Worm (Caenorhabditis elegans) whole organism, L1 larva: ENCODE results near the gene elf-1.

Source experiments
- C04F5.9 ChIP-seq: sonication (generic microtip); optimal IDR thresholded peaks from 2 replicates; lab custom pipeline; 2016; ENCODE audit warnings: missing genetic modification characterization, missing compliant biosample characterization
- C34B4.2 ChIP-seq: sonication (generic microtip); optimal IDR thresholded peaks from 2 replicates; lab custom pipeline; 2017; ENCODE audit warnings: mild to moderate bottlenecking, missing genetic modification characterization, missing compliant biosample characterization
- F16B12.6 ChIP-seq: fragments of 150-350 bp; optimal IDR thresholded peaks from 2 replicates; lab custom pipeline; 2014; ENCODE audit warnings: missing biosample characterization, missing genetic modification characterization
- aha-1 ChIP-seq: fragments of 150-350 bp; optimal IDR thresholded peaks from 2 replicates; lab custom pipeline; 2014; ENCODE audit warnings: missing biosample characterization, missing genetic modification characterization
- alr-1 ChIP-seq: fragments of 200-800 bp; sonication (Bioruptor generic); optimal IDR thresholded peaks from 2 replicates; lab custom pipeline; 2018; ENCODE audit warnings: borderline replicate concordance, mild to moderate bottlenecking, missing genetic modification characterization, missing compliant biosample characterization
- aly-2 ChIP-seq: fragments of 150-350 bp; optimal IDR thresholded peaks from 2 replicates; lab custom pipeline; 2014; ENCODE audit warnings: missing biosample characterization, missing genetic modification characterization
- ama-1 ChIP-seq: fragments of 150-350 bp; optimal IDR thresholded peaks from 2 replicates; lab custom pipeline; 2014
- blmp-1 ChIP-seq: fragments of 150-350 bp; optimal IDR thresholded peaks from 2 replicates; lab custom pipeline; 2014; ENCODE audit warnings: missing biosample characterization, missing genetic modification characterization
- ceh-63 ChIP-seq: fragments of 200-800 bp; sonication (Bioruptor generic); optimal IDR thresholded peaks from 2 replicates; lab custom pipeline; 2018; ENCODE audit warnings: mild to moderate bottlenecking, missing genetic modification characterization, missing compliant biosample characterization
- ceh-8 ChIP-seq: fragments of 200-800 bp; sonication (Bioruptor generic); optimal IDR thresholded peaks from 2 replicates; lab custom pipeline; 2018; ENCODE audit warnings: mild to moderate bottlenecking, missing genetic modification characterization, moderate library complexity, missing compliant biosample characterization
- dsc-1 ChIP-seq: sonication (generic microtip); optimal IDR thresholded peaks from 2 replicates; lab custom pipeline; 2016; ENCODE audit warnings: mild to moderate bottlenecking, missing genetic modification characterization, missing compliant biosample characterization
- efl-1 ChIP-seq, 4 experiments: fragments of 150-350 bp; optimal IDR thresholded peaks in 3 of 4; peaks in 1 of 4; 1 replicate in 1 of 4; 2 replicates in 3 of 4; lab custom pipeline; 2014; ENCODE audit warnings: missing biosample characterization in 2 of 4, missing genetic modification characterization in 2 of 4, missing genetic modification reagents in 2 of 4
- egl-27 ChIP-seq, 2 experiments: fragments of 150-350 bp in 1 of 2; sonication (generic microtip); optimal IDR thresholded peaks; 3 replicates each; lab custom pipeline; 2017 to 2018; ENCODE audit warnings: missing biosample characterization in 2 of 2, missing genetic modification characterization in 2 of 2, missing genetic modification reagents in 2 of 2
- elt-2 ChIP-seq: sonication (generic microtip); optimal IDR thresholded peaks from 2 replicates; lab custom pipeline; 2016; ENCODE audit warnings: missing genetic modification characterization, mild to moderate bottlenecking, inconsistent platforms, missing compliant biosample characterization, missing genetic modification reagents
- fkh-10 ChIP-seq: sonication (generic microtip); optimal IDR thresholded peaks from 2 replicates; lab custom pipeline; 2017; ENCODE audit warnings: missing biosample characterization, missing genetic modification reagents, missing genetic modification characterization
- fkh-8 ChIP-seq: sonication (generic microtip); optimal IDR thresholded peaks from 2 replicates; lab custom pipeline; 2016; ENCODE audit warnings: mild to moderate bottlenecking, missing genetic modification characterization, missing compliant biosample characterization
- fos-1 ChIP-seq: fragments of 150-350 bp; optimal IDR thresholded peaks from 2 replicates; lab custom pipeline; 2014; ENCODE audit warnings: missing biosample characterization, missing genetic modification characterization
- hlh-4 ChIP-seq: sonication (generic microtip); optimal IDR thresholded peaks from 2 replicates; lab custom pipeline; 2016; ENCODE audit warnings: mild to moderate bottlenecking, missing genetic modification characterization, missing compliant biosample characterization
- irx-1 ChIP-seq: sonication (generic microtip); optimal IDR thresholded peaks from 2 replicates; lab custom pipeline; 2016; ENCODE audit warnings: missing genetic modification characterization, missing compliant biosample characterization
- jun-1 ChIP-seq: fragments of 150-350 bp; optimal IDR thresholded peaks from 2 replicates; lab custom pipeline; 2014; ENCODE audit warnings: missing biosample characterization, missing genetic modification reagents, missing genetic modification characterization
- lin-13 ChIP-seq: fragments of 150-350 bp; optimal IDR thresholded peaks from 2 replicates; lab custom pipeline; 2014; ENCODE audit warnings: missing biosample characterization, missing genetic modification reagents, missing genetic modification characterization
- lin-14 ChIP-seq: fragments of 200-800 bp; sonication (Bioruptor generic); optimal IDR thresholded peaks from 2 replicates; lab custom pipeline; 2018; ENCODE audit warnings: mild to moderate bottlenecking, missing genetic modification characterization, moderate library complexity, missing compliant biosample characterization
- lin-35 ChIP-seq, 2 experiments: fragments of 150-350 bp; optimal IDR thresholded peaks; 2 replicates each; lab custom pipeline; 2014; ENCODE audit warnings: missing biosample characterization in 2 of 2, missing genetic modification characterization in 2 of 2, missing genetic modification reagents in 2 of 2
- lin-39 ChIP-seq: fragments of 150-350 bp; optimal IDR thresholded peaks from 2 replicates; lab custom pipeline; 2014; ENCODE audit warnings: missing biosample characterization, missing genetic modification reagents, missing genetic modification characterization
- lsy-2 ChIP-seq, 2 experiments: fragments of 150-350 bp; optimal IDR thresholded peaks; 2 replicates each; lab custom pipeline; 2014; ENCODE audit warnings: missing biosample characterization in 2 of 2, missing genetic modification characterization in 2 of 2
- mab-9 ChIP-seq: fragments of 200-800 bp; sonication (Bioruptor generic); IDR thresholded peaks from 2 replicates; pipeline ENCODE4 v1.3.6; 2022; ENCODE audit warnings: missing genetic modification reagents, missing genetic modification characterization, missing compliant biosample characterization
- mdl-1 ChIP-seq, 2 experiments: fragments of 150-350 bp; optimal IDR thresholded peaks; 2 replicates each; lab custom pipeline; 2014 to 2017; ENCODE audit warnings: missing biosample characterization in 2 of 2, missing genetic modification characterization in 2 of 2, inconsistent platforms in 1 of 2
- mef-2 ChIP-seq: fragments of 150-350 bp; optimal IDR thresholded peaks from 2 replicates; lab custom pipeline; 2014; ENCODE audit warnings: missing biosample characterization, missing genetic modification characterization
- nhr-11 ChIP-seq: fragments of 150-350 bp; optimal IDR thresholded peaks from 2 replicates; lab custom pipeline; 2014; ENCODE audit warnings: missing biosample characterization, missing genetic modification characterization
- nhr-71 ChIP-seq: sonication (generic microtip); optimal IDR thresholded peaks from 2 replicates; lab custom pipeline; 2016; ENCODE audit warnings: mild to moderate bottlenecking, missing genetic modification characterization, moderate library complexity, missing compliant biosample characterization
- nhr-77 ChIP-seq: fragments of 150-350 bp; optimal IDR thresholded peaks from 2 replicates; lab custom pipeline; 2014; ENCODE audit warnings: missing biosample characterization, missing genetic modification characterization
- pag-3 ChIP-seq: sonication (generic microtip); optimal IDR thresholded peaks from 2 replicates; lab custom pipeline; 2017; ENCODE audit warnings: missing genetic modification characterization, mild to moderate bottlenecking, missing compliant biosample characterization, antibody characterized with exemption, borderline replicate concordance; ENCODE audit not compliant: insufficient read depth
- rnt-1 ChIP-seq: sonication (generic microtip); optimal IDR thresholded peaks from 2 replicates; lab custom pipeline; 2016; ENCODE audit warnings: mild to moderate bottlenecking, missing genetic modification characterization, moderate library complexity, missing compliant biosample characterization
- snu-23 ChIP-seq: sonication (generic microtip); optimal IDR thresholded peaks from 2 replicates; lab custom pipeline; 2016; ENCODE audit warnings: missing genetic modification characterization, missing compliant biosample characterization
- sox-4 ChIP-seq: sonication (generic microtip); optimal IDR thresholded peaks from 2 replicates; lab custom pipeline; 2016; ENCODE audit warnings: missing genetic modification characterization, missing compliant biosample characterization
- sptf-1 ChIP-seq: fragments of 150-350 bp; optimal IDR thresholded peaks from 2 replicates; lab custom pipeline; 2014; ENCODE audit warnings: missing biosample characterization, missing genetic modification characterization
- sup-37 ChIP-seq: fragments of 200-800 bp; sonication (Bioruptor generic); optimal IDR thresholded peaks from 2 replicates; lab custom pipeline; 2018; ENCODE audit warnings: mild to moderate bottlenecking, missing genetic modification characterization, missing compliant biosample characterization
- swsn-7 ChIP-seq: sonication (generic microtip); optimal IDR thresholded peaks from 2 replicates; lab custom pipeline; 2016; ENCODE audit warnings: missing genetic modification characterization, missing compliant biosample characterization
- unc-130 ChIP-seq: fragments of 150-350 bp; optimal IDR thresholded peaks from 2 replicates; lab custom pipeline; 2017; ENCODE audit warnings: missing biosample characterization, missing genetic modification characterization, inconsistent platforms
- unc-98 ChIP-seq: fragments of 200-800 bp; sonication (Bioruptor generic); IDR thresholded peaks from 2 replicates; pipeline ENCODE4 v1.3.6; 2022; ENCODE audit warnings: missing genetic modification characterization, missing compliant biosample characterization
- vab-15 ChIP-seq: sonication (generic microtip); optimal IDR thresholded peaks from 2 replicates; lab custom pipeline; 2017; ENCODE audit warnings: missing genotype, mild to moderate bottlenecking, missing genetic modification characterization, missing compliant biosample characterization
- xbp-1 ChIP-seq: sonication (generic microtip); optimal IDR thresholded peaks from 2 replicates; lab custom pipeline; 2016; ENCODE audit warnings: missing genetic modification characterization, missing compliant biosample characterization
- zag-1 ChIP-seq: fragments of 150-350 bp; optimal IDR thresholded peaks from 2 replicates; lab custom pipeline; 2014; ENCODE audit warnings: missing biosample characterization, missing genetic modification characterization
- ztf-11 ChIP-seq, 2 experiments: sonication (generic microtip); optimal IDR thresholded peaks; 2 replicates each; lab custom pipeline; 2016 to 2017; ENCODE audit warnings: missing genetic modification characterization in 2 of 2, missing biosample characterization in 1 of 2, missing compliant biosample characterization in 1 of 2

elf-1 gene

DNA sequence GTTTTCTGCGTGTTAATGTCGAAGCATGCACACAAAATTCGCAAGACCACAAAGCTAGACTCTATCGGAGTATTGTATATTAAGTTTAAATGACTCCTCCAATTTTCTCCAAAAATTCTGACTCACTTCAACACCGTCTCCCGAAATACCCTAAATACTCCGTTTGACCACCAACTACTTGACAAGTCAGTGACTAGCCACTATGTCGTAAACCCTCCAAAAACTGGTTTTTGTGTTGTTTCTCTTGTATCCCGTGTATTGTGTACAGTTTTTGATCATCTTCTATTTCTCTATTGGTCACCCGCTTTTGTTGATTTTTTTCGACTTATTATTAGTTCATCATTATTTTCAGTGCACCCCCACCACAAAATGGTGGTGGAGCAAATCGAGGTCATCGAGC lies 30.6 kb upstream of the elf-1 start, which contains the start of gene C09F5.1 (continued):
- TF ChIP-seq aly-2 (no peak), lsy-2 (tag; optimal IDR thresholded peaks at IDR 0.05; lab: Kevin White, UChicago) (peak in 1 of 2 experiments; percentile 16), lin-13 (GFP tag; lab: Kevin White, UChicago) (no peak), snu-23 (peak; percentile 52), ama-1 (lab: Kevin White, UChicago) (no peak), lin-14 (GFP tag; lab: Kevin White, UChicago) (peak; percentile 62), xbp-1 (tag; lab: Kevin White, UChicago) (no peak), efl-1 (optimal IDR thresholded peaks at IDR 0.05; lab: Kevin White, UChicago) (no peak), efl-1 (GFP tag; optimal IDR thresholded peaks at IDR 0.05 in 1 of 2; lab: Kevin White, UChicago) (peak in 1 of 2 experiments; percentile 45), sup-37 (GFP tag; lab: Kevin White, UChicago) (no peak), vab-15 (tag; lab: Kevin White, UChicago) (no peak), elt-2 (tag; lab: Kevin White, UChicago) (no peak), zag-1 (tag; lab: Kevin White, UChicago) (no peak), aha-1 (no peak)

ce11 chrIII:665173-665757 lies 23.7 kb upstream of the elf-1 start, which contains the start of gene C09F5.3:
C09F5.3 (minus strand) TSS chrIII:665266.
- TF ChIP-seq nhr-11 (tag; lab: Kevin White, UChicago) (no peak), lin-39 (no peak), aha-1 (no peak), vab-15 (tag; lab: Kevin White, UChicago) (no peak), efl-1 (optimal IDR thresholded peaks at IDR 0.05; lab: Kevin White, UChicago) (no peak), efl-1 (GFP tag; optimal IDR thresholded peaks at IDR 0.05 in 1 of 2; lab: Kevin White, UChicago) (no peak), alr-1 (tag; lab: Kevin White, UChicago) (no peak), sptf-1 (no peak), pag-3 (tag; lab: Kevin White, UChicago) (no peak), mdl-1 (tag; optimal IDR thresholded peaks at IDR 0.05; lab: Kevin White, UChicago) (no peak), unc-130 (no peak), F16B12.6 (tag; lab: Kevin White, UChicago) (no peak), fos-1 (no peak), jun-1 (no peak), C04F5.9 (tag; lab: Kevin White, UChicago) (no peak)
- TF ChIP-seq, all 84 proteins: peak for 0

- no peak for TF ChIP-seq egl-27 (tag; optimal IDR thresholded peaks at IDR 0.05; lab: Kevin White, UChicago)
- TF ChIP-seq ceh-63 (GFP tag; lab: Kevin White, UChicago): peak; percentile 74
- TF ChIP-seq efl-1 (optimal IDR thresholded peaks at IDR 0.05; lab: Kevin White, UChicago): peak; percentile 42 to 47
- no peak for TF ChIP-seq efl-1 (GFP tag; optimal IDR thresholded peaks at IDR 0.05 in 1 of 2; lab: Kevin White, UChicago)
- TF ChIP-seq blmp-1: no peak
- TF ChIP-seq lsy-2 (tag; optimal IDR thresholded peaks at IDR 0.05; lab: Kevin White, UChicago): peak; percentile 42 to 70
- TF ChIP-seq rnt-1 (tag; lab: Kevin White, UChicago): peak; percentile 53
- peak; percentile 55 for TF ChIP-seq xbp-1 (tag; lab: Kevin White, UChicago)
- TF ChIP-seq ama-1 (lab: Kevin White, UChicago): no peak
- no peak for TF ChIP-seq C04F5.9 (tag; lab: Kevin White, UChicago)
- peak; percentile 16 for TF ChIP-seq jun-1
- no peak for TF ChIP-seq sox-4
- peak; percentile 78 for TF ChIP-seq swsn-7
- no peak for TF ChIP-seq nhr-11 (tag; lab: Kevin White, UChicago)
- TF ChIP-seq nhr-71 (tag; lab: Kevin White, UChicago): peak; percentile 79
- TF ChIP-seq hlh-4 (tag; lab: Kevin White, UChicago): no peak
- peak; percentile 70 for TF ChIP-seq dsc-1 (tag; lab: Kevin White, UChicago)
- no peak for TF ChIP-seq ztf-11 (tag; optimal IDR thresholded peaks at IDR 0.05; lab: Kevin White, UChicago)
- TF ChIP-seq aha-1: no peak
- TF ChIP-seq lin-35 (GFP tag; optimal IDR thresholded peaks at IDR 0.05; lab: Kevin White, UChicago): peak in 1 of 2 experiments; percentile 27
- TF ChIP-seq unc-130: peak; percentile 42
- TF ChIP-seq unc-98: no peak
- TF ChIP-seq nhr-77 (tag; lab: Kevin White, UChicago): no peak
- no peak for TF ChIP-seq lin-39
- TF ChIP-seq mab-9 (GFP tag; lab: Robert Waterston, UW): peak; percentile 40; the same call in 1 of the 2 replicates
- TF ChIP-seq irx-1 (tag; lab: Kevin White, UChicago): peak; percentile 47
- TF ChIP-seq C34B4.2 (tag; lab: Kevin White, UChicago): no peak
- peak; percentile 94 for TF ChIP-seq fkh-10 (GFP tag; lab: Kevin White, UChicago)
- TF ChIP-seq vab-15 (tag; lab: Kevin White, UChicago): no peak
- peak; percentile 48 for TF ChIP-seq ceh-8 (GFP tag; lab: Kevin White, UChicago)
- peak; percentile 55 for TF ChIP-seq fos-1
- TF ChIP-seq mef-2 (tag; lab: Kevin White, UChicago): no peak
- no peak for TF ChIP-seq sup-37 (GFP tag; lab: Kevin White, UChicago)
- no peak for TF ChIP-seq aly-2
- peak; percentile 92 for TF ChIP-seq fkh-8 (tag; lab: Kevin White, UChicago)
Measured at ce11 chrIII:668303-668893, 20.6 kb upstream of the elf-1 start, which contains the start of gene W02B3.3. W02B3.3 (minus strand) TSS chrIII:668433.
